Fruit fly (Drosophila melanogaster) whole organism, adult: ENCODE results near the gene CG12170.

Experiments used
- CG11617 ChIP-seq: fragments of 200-800 bp; sonication (Bioruptor generic); optimal IDR thresholded peaks from 2 replicates; lab custom pipeline; 2017; ENCODE audit warnings: mild to moderate bottlenecking, missing biosample characterization, missing genetic modification reagents, missing genetic modification characterization
- CG12768 ChIP-seq: fragments of 200-800 bp; sonication (Bioruptor generic); optimal IDR thresholded peaks from 2 replicates; lab custom pipeline; 2017; ENCODE audit warnings: missing biosample characterization, missing genetic modification characterization, mild to moderate bottlenecking, moderate library complexity, missing genetic modification reagents
- CG14711 ChIP-seq: fragments of 200-800 bp; sonication (Bioruptor generic); optimal IDR thresholded peaks from 2 replicates; lab custom pipeline; 2018; ENCODE audit warnings: missing biosample characterization, mild to moderate bottlenecking, missing genetic modification characterization, moderate library complexity
- CG1620 ChIP-seq: fragments of 200-800 bp; sonication (Bioruptor generic); optimal IDR thresholded peaks from 2 replicates; lab custom pipeline; 2016; ENCODE audit warnings: missing biosample characterization, missing genetic modification characterization
- CG33017 ChIP-seq: fragments of 200-800 bp; sonication (Bioruptor generic); optimal IDR thresholded peaks from 2 replicates; lab custom pipeline; 2018; ENCODE audit warnings: missing biosample characterization, mild to moderate bottlenecking, missing genetic modification characterization, moderate library complexity
- CG5204 ChIP-seq: fragments of 200-800 bp; sonication (Bioruptor generic); optimal IDR thresholded peaks from 2 replicates; lab custom pipeline; 2016; ENCODE audit warnings: missing biosample characterization, missing genetic modification characterization
- CG7045 ChIP-seq: fragments of 200-800 bp; sonication (Bioruptor generic); optimal IDR thresholded peaks from 2 replicates; lab custom pipeline; 2017; ENCODE audit warnings: missing biosample characterization, mild to moderate bottlenecking, missing genetic modification characterization
- CG7101 ChIP-seq: fragments of 200-800 bp; sonication (Bioruptor generic); optimal IDR thresholded peaks from 2 replicates; lab custom pipeline; 2018; ENCODE audit warnings: missing biosample characterization, mild to moderate bottlenecking, missing genetic modification characterization, moderate library complexity
- Clk ChIP-seq: fragments of 200-800 bp; sonication (Bioruptor generic); optimal IDR thresholded peaks from 2 replicates; lab custom pipeline; 2017; ENCODE audit warnings: missing biosample characterization, missing genetic modification characterization
- Crg-1 ChIP-seq: fragments of 200-800 bp; sonication (Bioruptor generic); optimal IDR thresholded peaks from 2 replicates; lab custom pipeline; 2016; ENCODE audit warnings: missing biosample characterization, missing genetic modification characterization
- Hr96 ChIP-seq: fragments of 200-800 bp; sonication (Bioruptor generic); optimal IDR thresholded peaks from 2 replicates; lab custom pipeline; 2016; ENCODE audit warnings: missing biosample characterization, missing genetic modification characterization
- Mnt ChIP-seq: fragments of 200-800 bp; sonication (Bioruptor generic); optimal IDR thresholded peaks from 2 replicates; lab custom pipeline; 2016; ENCODE audit warnings: missing biosample characterization, mild to moderate bottlenecking, missing genetic modification characterization
- bab1 ChIP-seq: fragments of 200-800 bp; sonication (Bioruptor generic); optimal IDR thresholded peaks from 3 replicates; lab custom pipeline; 2019; ENCODE audit warnings: missing biosample characterization, mild to moderate bottlenecking, missing genetic modification characterization, moderate library complexity
- cic ChIP-seq: fragments of 200-800 bp; sonication (Bioruptor generic); optimal IDR thresholded peaks from 2 replicates; lab custom pipeline; 2017; ENCODE audit warnings: missing biosample characterization, mild to moderate bottlenecking, missing genetic modification characterization, moderate library complexity
- cnc ChIP-seq, 2 experiments: fragments of >200 bp; optimal IDR thresholded peaks; 2 replicates each; lab custom pipeline; 2017
- kay ChIP-seq: fragments of 200-800 bp; sonication (Bioruptor generic); peaks from one replicate; lab custom pipeline; 2016; ENCODE audit warnings: missing biosample characterization, missing genetic modification characterization, borderline replicate concordance
- ovo ChIP-seq: fragments of 200-800 bp; sonication (Bioruptor generic); optimal IDR thresholded peaks from 2 replicates; lab custom pipeline; 2016; ENCODE audit warnings: missing biosample characterization, missing genetic modification characterization
- pad ChIP-seq: fragments of 200-800 bp; sonication (Bioruptor generic); optimal IDR thresholded peaks from 3 replicates; lab custom pipeline; 2017; ENCODE audit warnings: missing biosample characterization, missing genetic modification characterization, mild to moderate bottlenecking, moderate library complexity, missing genetic modification reagents
- tj ChIP-seq: fragments of 200-800 bp; sonication (Bioruptor generic); optimal IDR thresholded peaks from 3 replicates; lab custom pipeline; 2017; ENCODE audit warnings: missing biosample characterization, mild to moderate bottlenecking, missing genetic modification characterization, moderate library complexity
- toe ChIP-seq: fragments of 200-800 bp; sonication (Bioruptor generic); optimal IDR thresholded peaks from 2 replicates; lab custom pipeline; 2016; ENCODE audit warnings: missing biosample characterization, missing genetic modification characterization

The CG12170 gene

DNA sequence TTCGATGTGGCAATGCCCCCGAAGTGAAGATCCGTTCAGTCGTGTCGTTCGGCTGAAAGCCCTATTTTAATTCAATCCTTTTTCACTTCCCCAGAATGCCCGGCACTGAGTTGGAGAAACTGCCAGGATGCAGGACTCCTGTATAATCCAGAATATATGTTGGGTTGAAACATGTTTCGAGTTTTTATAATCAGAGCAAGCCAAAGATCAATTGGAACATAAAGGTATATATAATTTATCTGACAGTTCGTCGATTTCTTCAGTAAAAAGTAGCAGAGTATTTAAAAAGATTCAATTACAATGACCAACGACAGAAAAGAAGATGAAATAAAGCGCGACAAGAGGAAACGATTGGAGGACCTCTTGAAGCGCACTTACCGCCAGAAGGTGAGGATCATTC is 9.5 kb upstream of the CG12170 start, which contains the start of gene CG31551:
Gene CG31551, plus strand, starts transcription at position 301 of the 400 bp plus-strand sequence.
- no peak for TF ChIP-seq Clk (GFP tag; lab: Kevin White, UChicago)
- TF ChIP-seq kay (GFP tag; lab: Kevin White, UChicago): no peak
- TF ChIP-seq Crg-1: no peak
- TF ChIP-seq Hr96: no peak
- no peak for TF ChIP-seq CG7101 (tag; lab: Kevin White, UChicago)
- TF ChIP-seq CG11617 (GFP tag; lab: Kevin White, UChicago): no peak
- no peak for TF ChIP-seq CG14711 (tag; lab: Kevin White, UChicago)
- TF ChIP-seq ovo (GFP tag; lab: Kevin White, UChicago): no peak
- TF ChIP-seq Mnt: no peak
- TF ChIP-seq CG5204 (GFP tag; lab: Kevin White, UChicago): no peak
- no peak for TF ChIP-seq CG12768 (GFP tag; lab: Kevin White, UChicago)
- no peak for TF ChIP-seq CG33017 (tag; lab: Kevin White, UChicago)
- TF ChIP-seq CG1620: no peak

DNA sequence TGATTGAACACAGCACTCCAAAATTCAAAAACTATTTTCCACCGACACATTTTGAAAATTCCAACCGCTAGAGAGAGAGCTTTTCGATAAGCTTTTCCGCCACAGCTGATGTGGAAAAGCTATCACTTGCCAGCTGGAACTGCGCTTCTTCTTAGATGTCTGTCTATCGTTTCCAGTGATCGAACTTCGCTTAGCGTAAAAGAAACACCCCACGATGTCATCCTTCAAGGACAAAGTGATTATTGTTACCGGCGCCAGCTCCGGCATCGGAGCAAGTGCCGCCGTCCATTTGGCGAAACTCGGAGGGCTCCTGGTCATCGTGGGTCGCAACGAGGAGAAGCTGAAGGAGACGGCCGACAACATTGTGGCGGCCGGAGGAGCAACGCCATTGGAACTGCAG is 4.9 kb upstream of the CG12170 start, which contains the start of gene CG31549:
Gene CG31549, plus strand, starts transcription at position 11 of the 400 bp plus-strand sequence.
- TF ChIP-seq bab1 (GFP tag; lab: Kevin White, UChicago): peak; percentile 17
- no peak for TF ChIP-seq CG33017 (tag; lab: Kevin White, UChicago)
- peak; percentile 43 for TF ChIP-seq cic (GFP tag; lab: Kevin White, UChicago)

dm6 chr3R:5633437-5633836 is 3.6 kb upstream of the CG12170 start, which contains the start of gene CG12171:
TSS of gene CG12171 (plus strand) at chr3R:5633627.
- TF ChIP-seq Mnt (no peak), CG7045 (GFP tag; lab: Kevin White, UChicago) (no peak), Crg-1 (peak; percentile 12), CG1620 (no peak), ovo (GFP tag; lab: Kevin White, UChicago) (no peak), Clk (GFP tag; lab: Kevin White, UChicago) (no peak), cnc (optimal IDR thresholded peaks at IDR 0.05; lab: Kevin White, UChicago) (no peak), bab1 (GFP tag; lab: Kevin White, UChicago) (peak; percentile 34), toe (GFP tag; lab: Kevin White, UChicago) (no peak), CG7101 (tag; lab: Kevin White, UChicago) (peak; percentile 23), CG5204 (GFP tag; lab: Kevin White, UChicago) (no peak), cic (GFP tag; lab: Kevin White, UChicago) (peak; percentile 61), pad (no peak), CG33017 (tag; lab: Kevin White, UChicago) (no peak), tj (GFP tag; lab: Kevin White, UChicago) (no peak), CG12768 (GFP tag; lab: Kevin White, UChicago) (no peak), kay (GFP tag; lab: Kevin White, UChicago) (no peak), CG14711 (tag; lab: Kevin White, UChicago) (no peak), CG11617 (GFP tag; lab: Kevin White, UChicago) (peak; percentile 36), Hr96 (no peak)

DNA sequence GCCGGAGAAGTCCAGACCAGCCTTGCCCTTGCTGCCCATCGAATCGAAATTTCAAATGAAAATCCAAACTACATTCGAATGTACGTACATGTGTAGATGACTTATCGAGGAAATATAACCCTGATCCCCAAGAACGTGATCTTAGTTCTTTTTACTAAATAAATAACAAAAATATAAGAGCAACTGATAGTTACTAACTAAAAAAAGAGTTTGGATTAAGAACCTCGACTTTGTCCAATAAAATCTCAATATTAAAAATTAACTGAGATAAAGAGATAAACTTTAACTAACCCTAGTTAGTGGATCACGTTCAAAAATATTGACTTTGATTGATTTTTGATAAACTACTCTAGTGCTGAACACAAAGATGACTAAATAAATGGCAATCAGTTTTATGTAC is 1.5 kb upstream of the CG12170 start, which contains the start of gene CG31546:
Gene CG31546, minus strand, starts transcription at position 101 of the 400 bp plus-strand sequence.
- TF ChIP-seq CG33017 (tag; lab: Kevin White, UChicago): no peak
- TF ChIP-seq Hr96: no peak
- no peak for TF ChIP-seq kay (GFP tag; lab: Kevin White, UChicago)
- no peak for TF ChIP-seq Crg-1

dm6 chr3R:5643421-5643820 is 6.4 kb downstream of the CG12170 start:
- TF ChIP-seq ovo (GFP tag; lab: Kevin White, UChicago) (no peak), CG7101 (tag; lab: Kevin White, UChicago) (no peak), cic (GFP tag; lab: Kevin White, UChicago) (no peak), toe (GFP tag; lab: Kevin White, UChicago) (no peak), kay (GFP tag; lab: Kevin White, UChicago) (no peak), CG14711 (tag; lab: Kevin White, UChicago) (no peak), CG1620 (no peak), Hr96 (no peak), Clk (GFP tag; lab: Kevin White, UChicago) (no peak), cnc (optimal IDR thresholded peaks at IDR 0.05; lab: Kevin White, UChicago) (no peak), tj (GFP tag; lab: Kevin White, UChicago) (no peak), CG11617 (GFP tag; lab: Kevin White, UChicago) (no peak), bab1 (GFP tag; lab: Kevin White, UChicago) (no peak), CG5204 (GFP tag; lab: Kevin White, UChicago) (no peak), Crg-1 (no peak), pad (no peak), CG7045 (GFP tag; lab: Kevin White, UChicago) (no peak), CG33017 (tag; lab: Kevin White, UChicago) (no peak), Mnt (no peak)

dm6 chr3R:5647705-5648568 is 10.9 kb downstream of the CG12170 start:
- no peak for TF ChIP-seq CG7045 (GFP tag; lab: Kevin White, UChicago)
- TF ChIP-seq CG7101 (tag; lab: Kevin White, UChicago): peak; percentile 22
- no peak for TF ChIP-seq cic (GFP tag; lab: Kevin White, UChicago)
- TF ChIP-seq pad: peak; percentile 26
- peak; percentile 15 for TF ChIP-seq CG12768 (GFP tag; lab: Kevin White, UChicago)
- peak; percentile 25 for TF ChIP-seq tj (GFP tag; lab: Kevin White, UChicago)
- peak; percentile 46 for TF ChIP-seq CG33017 (tag; lab: Kevin White, UChicago)
- peak; percentile 4 for TF ChIP-seq CG1620
- TF ChIP-seq Mnt: peak; percentile 41
